Fruit fly (Drosophila melanogaster): ENCODE measurements around the gene Hsp26.

Gene Hsp26

DNA sequence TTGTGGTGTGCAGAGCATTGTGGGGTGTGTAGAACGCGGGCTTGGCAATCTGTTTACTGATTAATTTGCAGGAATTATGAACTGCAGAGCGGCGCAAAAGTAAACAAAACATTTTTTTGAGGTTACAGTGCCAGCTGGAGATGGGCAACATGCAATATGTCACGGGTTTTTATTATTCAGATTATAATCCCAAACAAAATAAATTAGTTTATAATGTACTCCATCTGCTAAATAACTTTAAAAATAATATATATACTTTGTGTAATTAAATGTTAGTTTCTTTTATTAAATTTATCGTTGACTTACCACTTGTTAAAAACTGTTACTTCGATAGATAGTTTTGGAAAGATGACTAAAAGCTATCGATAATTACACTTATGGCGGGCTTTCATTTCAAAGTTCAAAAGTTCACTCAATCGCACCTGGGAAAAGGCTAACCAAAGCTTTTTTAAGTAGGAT is 6.3 kb downstream of the Hsp26 start, which contains the start of gene Fdx1 (continued):
- TF ChIP-seq Rx (GFP tag; IDR thresholded peaks at IDR 0.05) (no peak), Nf-YA (GFP tag; IDR thresholded peaks at IDR 0.05) (no peak), CG14014 (GFP tag; IDR thresholded peaks at IDR 0.05) (0 out of 2 replicates have a peak, but pooled peaks have one; percentile 39), slou (GFP tag; optimal IDR thresholded peaks at IDR 0.05) (no peak), her (GFP tag; optimal IDR thresholded peaks at IDR 0.05) (no peak), grn (GFP tag; optimal IDR thresholded peaks at IDR 0.05) (no peak), mld (GFP tag; IDR thresholded peaks at IDR 0.05; ENCODE audit: partially characterized antibody) (no peak), CG11247 (GFP tag; IDR thresholded peaks at IDR 0.05) (0 out of 2 replicates have a peak, but pooled peaks have one; percentile 27), Hmr (GFP tag; optimal IDR thresholded peaks at IDR 0.05) (no peak), hbn (GFP tag; IDR thresholded peaks at IDR 0.05; ENCODE audit: partially characterized antibody) (peak; percentile 59), ems (GFP tag; optimal IDR thresholded peaks at IDR 0.05) (no peak), Asciz (GFP tag; optimal IDR thresholded peaks at IDR 0.05) (no peak), org-1 (GFP tag; optimal IDR thresholded peaks at IDR 0.05) (no peak), CG11696 (GFP tag; IDR thresholded peaks at IDR 0.05) (no peak), bab2 (GFP tag; optimal IDR thresholded peaks at IDR 0.05) (no peak), seq (GFP tag; IDR thresholded peaks at IDR 0.05) (no peak), CTCF (GFP tag; optimal IDR thresholded peaks at IDR 0.05) (no peak), Dref (GFP tag; IDR thresholded peaks at IDR 0.05) (peak; percentile 66), CG9609 (GFP tag; optimal IDR thresholded peaks at IDR 0.05) (no peak), B-H2 (GFP tag; optimal IDR thresholded peaks at IDR 0.05) (peak; percentile 18), CG15696 (tag; optimal IDR thresholded peaks at IDR 0.05) (no peak), abd-A (tag; optimal IDR thresholded peaks at IDR 0.05) (no peak), ro (GFP tag; IDR thresholded peaks at IDR 0.05) (no peak), Hey (tag; optimal IDR thresholded peaks at IDR 0.05) (no peak), Doc2 (GFP tag; IDR thresholded peaks at IDR 0.05) (no peak), CG10543 (GFP tag; optimal IDR thresholded peaks at IDR 0.05) (peak; percentile 40), emc (GFP tag; optimal IDR thresholded peaks at IDR 0.05) (no peak), CG2199 (GFP tag; IDR thresholded peaks at IDR 0.05) (no peak), CG1603 (tag; optimal IDR thresholded peaks at IDR 0.05) (no peak), CG7372 (GFP tag; IDR thresholded peaks at IDR 0.05) (peak; percentile 30; the same call in 1 of the 2 replicates), sob (GFP tag; IDR thresholded peaks at IDR 0.05) (0 out of 2 replicates have a peak, but pooled peaks have one; percentile 48), Oli (tag; optimal IDR thresholded peaks at IDR 0.05) (no peak), stwl (tag; optimal IDR thresholded peaks at IDR 0.05) (no peak), Sry-β (GFP tag; optimal IDR thresholded peaks at IDR 0.05) (no peak), sna (GFP tag; IDR thresholded peaks at IDR 0.05; ENCODE audit: partially characterized antibody) (peak; percentile 77), oc (tag; optimal IDR thresholded peaks at IDR 0.05) (no peak), Adf1 (GFP tag; IDR thresholded peaks at IDR 0.05) (no peak), pnt (GFP tag; optimal IDR thresholded peaks at IDR 0.05) (no peak), Dip3 (GFP tag; optimal IDR thresholded peaks at IDR 0.05) (no peak), ssp (GFP tag; IDR thresholded peaks at IDR 0.05) (no peak), D19B (GFP tag; optimal IDR thresholded peaks at IDR 0.05) (no peak), lmd (GFP tag; IDR thresholded peaks at IDR 0.05) (no peak; the same call in 1 of the 2 replicates), CG17361 (GFP tag; IDR thresholded peaks at IDR 0.05) (0 out of 3 replicates have a peak, but pooled peaks have one; percentile 48), CG10959 (GFP tag; IDR thresholded peaks at IDR 0.05) (no peak), CG18262 (tag; optimal IDR thresholded peaks at IDR 0.05) (peak; percentile 43), CG16779 (GFP tag; IDR thresholded peaks at IDR 0.05) (no peak), wdn (GFP tag; IDR thresholded peaks at IDR 0.05) (no peak), shn (GFP tag; optimal IDR thresholded peaks at IDR 0.05) (no peak), Lim3 (GFP tag; IDR thresholded peaks at IDR 0.05) (no peak), fd96Cb (tag; optimal IDR thresholded peaks at IDR 0.05) (no peak), CG7987 (GFP tag; optimal IDR thresholded peaks at IDR 0.05) (no peak), ara (GFP tag; IDR thresholded peaks at IDR 0.05) (no peak), CG11085 (GFP tag; IDR thresholded peaks at IDR 0.05) (no peak)
